Fruit fly (Drosophila melanogaster) whole organism, prepupa: ENCODE results near the gene Nepl18.
A peak's percentile ranks its signal among the peaks of the same experiment; 100 is the strongest.

Experiments
- CG10669 ChIP-seq: fragments of 200-800 bp; sonication (Bioruptor generic); optimal IDR thresholded peaks from 3 replicates; lab custom pipeline; 2018; ENCODE audit warnings: missing biosample characterization, mild to moderate bottlenecking, missing genetic modification characterization, moderate library complexity
- CG11762 ChIP-seq: fragments of 200-800 bp; sonication (Bioruptor generic); optimal IDR thresholded peaks from 3 replicates; lab custom pipeline; 2016; ENCODE audit warnings: missing biosample characterization, missing genetic modification characterization; ENCODE audit not compliant: insufficient read depth
- CG15336 ChIP-seq: fragments of 200-800 bp; sonication (Bioruptor generic); IDR thresholded peaks from 2 replicates; pipeline ENCODE4 v1.3.6; 2022; ENCODE audit warnings: missing biosample characterization, missing genetic modification characterization
- CG1621 ChIP-seq: fragments of 200-800 bp; sonication (Bioruptor generic); optimal IDR thresholded peaks from 3 replicates; lab custom pipeline; 2018; ENCODE audit warnings: missing biosample characterization, mild to moderate bottlenecking, missing genetic modification characterization
- CG16779 ChIP-seq: fragments of 200-800 bp; sonication (Bioruptor generic); optimal IDR thresholded peaks from 3 replicates; lab custom pipeline; 2017; ENCODE audit warnings: missing biosample characterization, mild to moderate bottlenecking, missing genetic modification characterization
- CG31627 ChIP-seq: fragments of 200-800 bp; sonication (Bioruptor generic); optimal IDR thresholded peaks from 3 replicates; lab custom pipeline; 2016; ENCODE audit warnings: missing biosample characterization, missing genetic modification characterization
- CG3919 ChIP-seq: fragments of 200-800 bp; sonication (Bioruptor generic); optimal IDR thresholded peaks from 3 replicates; lab custom pipeline; 2016; ENCODE audit warnings: missing biosample characterization, missing genetic modification characterization
- CG4318 ChIP-seq: fragments of 200-800 bp; sonication (Bioruptor generic); optimal IDR thresholded peaks from 3 replicates; lab custom pipeline; 2017; ENCODE audit warnings: missing biosample characterization, mild to moderate bottlenecking, missing genetic modification characterization
- CG6163 ChIP-seq: fragments of 200-800 bp; sonication (Bioruptor generic); IDR thresholded peaks from 3 replicates; pipeline ENCODE4 v1.3.6; 2022; ENCODE audit warnings: missing biosample characterization, missing genetic modification characterization
- CG6792 ChIP-seq: fragments of 200-800 bp; sonication (Bioruptor generic); optimal IDR thresholded peaks from 3 replicates; lab custom pipeline; 2016; ENCODE audit warnings: missing biosample characterization, missing genetic modification characterization
- CG6854 ChIP-seq: fragments of 200-800 bp; sonication (Bioruptor generic); optimal IDR thresholded peaks from 2 replicates; lab custom pipeline; 2017; ENCODE audit warnings: missing biosample characterization, mild to moderate bottlenecking, missing genetic modification characterization
- CG7368 ChIP-seq: fragments of 200-800 bp; sonication (Bioruptor generic); optimal IDR thresholded peaks from 3 replicates; lab custom pipeline; 2016; ENCODE audit warnings: missing biosample characterization, missing genetic modification characterization
- CG8119 ChIP-seq: fragments of 200-800 bp; sonication (Bioruptor generic); IDR thresholded peaks from 3 replicates; pipeline ENCODE4 v1.3.6; 2022; ENCODE audit warnings: missing biosample characterization, missing genetic modification characterization
- CG9139 ChIP-seq: fragments of 200-800 bp; sonication (Bioruptor generic); optimal IDR thresholded peaks from 3 replicates; lab custom pipeline; 2017; ENCODE audit warnings: missing biosample characterization, mild to moderate bottlenecking, missing genetic modification characterization
- Eip75B ChIP-seq: fragments of 200-800 bp; sonication (Bioruptor generic); optimal IDR thresholded peaks from 3 replicates; lab custom pipeline; 2016; ENCODE audit warnings: missing biosample characterization, missing genetic modification characterization
- Eip78C ChIP-seq: fragments of 200-800 bp; sonication (Bioruptor generic); peaks from one replicate; lab custom pipeline; 2016; ENCODE audit warnings: missing biosample characterization, missing genetic modification characterization
- Eip93F ChIP-seq: fragments of 200-800 bp; sonication (Bioruptor generic); optimal IDR thresholded peaks from 2 replicates; lab custom pipeline; 2016; ENCODE audit warnings: missing biosample characterization, mild to moderate bottlenecking, missing genetic modification characterization
- Hr38 ChIP-seq: sonication (Bioruptor generic); optimal IDR thresholded peaks from 2 replicates; lab custom pipeline; 2016; ENCODE audit warnings: missing biosample characterization, missing genetic modification characterization
- Hr39 ChIP-seq: fragments of 200-800 bp; sonication (Bioruptor generic); optimal IDR thresholded peaks from 2 replicates; lab custom pipeline; 2016; ENCODE audit warnings: missing biosample characterization, missing genetic modification characterization
- Lpt ChIP-seq: fragments of 200-800 bp; sonication (Bioruptor generic); optimal IDR thresholded peaks from 3 replicates; lab custom pipeline; 2016; ENCODE audit warnings: missing biosample characterization, missing genetic modification characterization
- Sox102F ChIP-seq: fragments of 200-800 bp; sonication (Bioruptor generic); optimal IDR thresholded peaks from 2 replicates; lab custom pipeline; 2016; ENCODE audit warnings: missing biosample characterization, mild to moderate bottlenecking, missing genetic modification characterization
- Sox14 ChIP-seq: fragments of 200-800 bp; sonication (Bioruptor generic); optimal IDR thresholded peaks from 3 replicates; lab custom pipeline; 2016; ENCODE audit warnings: missing biosample characterization, missing genetic modification characterization
- acj6 ChIP-seq: fragments of 200-800 bp; sonication (Bioruptor generic); optimal IDR thresholded peaks from 3 replicates; lab custom pipeline; 2016; ENCODE audit warnings: missing biosample characterization, missing genetic modification characterization
- cyc ChIP-seq: fragments of 200-800 bp; sonication (Bioruptor generic); optimal IDR thresholded peaks from 3 replicates; lab custom pipeline; 2016; ENCODE audit warnings: missing biosample characterization, missing genetic modification characterization
- dsx ChIP-seq: fragments of 200-800 bp; optimal IDR thresholded peaks from 3 replicates; lab custom pipeline; 2019; ENCODE audit warnings: missing biosample characterization, mild to moderate bottlenecking, missing genetic modification characterization, moderate library complexity; ENCODE audit not compliant: poor library complexity, severe bottlenecking
- eg ChIP-seq: fragments of 200-800 bp; sonication (Bioruptor generic); IDR thresholded peaks from 3 replicates; pipeline ENCODE4 v1.3.6; 2022; ENCODE audit warnings: missing biosample characterization, missing genetic modification characterization
- fd59A ChIP-seq: fragments of 200-800 bp; sonication (Bioruptor generic); optimal IDR thresholded peaks from 2 replicates; lab custom pipeline; 2017; ENCODE audit warnings: missing biosample characterization, mild to moderate bottlenecking, missing genetic modification characterization, missing genetic modification reagents
- fd85E ChIP-seq: fragments of 200-800 bp; sonication (Bioruptor generic); optimal IDR thresholded peaks from 3 replicates; lab custom pipeline; 2016; ENCODE audit warnings: missing biosample characterization, missing genetic modification characterization
- fkh ChIP-seq: fragments of 200-800 bp; sonication (Bioruptor generic); optimal IDR thresholded peaks from 3 replicates; lab custom pipeline; 2017; ENCODE audit warnings: missing biosample characterization, mild to moderate bottlenecking, missing genetic modification characterization, moderate library complexity
- lz ChIP-seq: fragments of 200-800 bp; sonication (Bioruptor generic); optimal IDR thresholded peaks from 3 replicates; lab custom pipeline; 2016; ENCODE audit warnings: missing biosample characterization, missing genetic modification characterization
- salr ChIP-seq, 2 experiments: fragments of 200-800 bp; sonication (Bioruptor generic); optimal IDR thresholded peaks; 3 replicates each; lab custom pipeline; 2016 to 2018; ENCODE audit warnings: missing biosample characterization in 2 of 2, missing genetic modification characterization in 2 of 2, mild to moderate bottlenecking in 1 of 2
- spab ChIP-seq: fragments of 200-800 bp; sonication (Bioruptor generic); optimal IDR thresholded peaks from 2 replicates; lab custom pipeline; 2017; ENCODE audit warnings: missing biosample characterization, mild to moderate bottlenecking, missing genetic modification characterization, missing genetic modification reagents
- ss ChIP-seq, 2 experiments: fragments of 200-800 bp; sonication (Bioruptor generic); optimal IDR thresholded peaks; 2 replicates in 1 of 2; 3 replicates in 1 of 2; lab custom pipeline; 2017 to 2018; ENCODE audit warnings: mild to moderate bottlenecking in 2 of 2, missing biosample characterization in 2 of 2, missing genetic modification characterization in 2 of 2, moderate library complexity in 1 of 2
- svp ChIP-seq: fragments of 200-800 bp; sonication (Bioruptor generic); peaks from one replicate; lab custom pipeline; 2016; ENCODE audit warnings: missing biosample characterization, missing genetic modification characterization
- topi ChIP-seq: fragments of 200-800 bp; sonication (Bioruptor generic); optimal IDR thresholded peaks from 3 replicates; lab custom pipeline; 2016; ENCODE audit warnings: missing biosample characterization, missing genetic modification characterization
- vri ChIP-seq: fragments of 200-800 bp; sonication (Bioruptor generic); optimal IDR thresholded peaks from 3 replicates; lab custom pipeline; 2016; ENCODE audit warnings: missing biosample characterization, mild to moderate bottlenecking, missing genetic modification characterization

The Nepl18 gene

dm6 chr3R:28859058-28859526 lies 16.3 kb upstream of the Nepl18 start, which contains the start of gene Inx3 (continued):
- TF ChIP-seq CG6854 (GFP tag; lab: Kevin White, UChicago) (peak; percentile 57), svp (GFP tag; lab: Kevin White, UChicago) (peak; percentile 80), CG6792 (GFP tag; lab: Kevin White, UChicago) (no peak), eg (GFP tag; lab: Robert Waterston, UW) (peak; percentile 66; the same call in 1 of the 3 replicates), vri (GFP tag; lab: Kevin White, UChicago) (no peak), Hr39 (GFP tag; lab: Kevin White, UChicago) (no peak), Sox14 (GFP tag; lab: Kevin White, UChicago) (no peak), CG11762 (no peak), acj6 (GFP tag; lab: Kevin White, UChicago) (no peak), ss (GFP tag; optimal IDR thresholded peaks at IDR 0.05; lab: Kevin White, UChicago) (peak in 1 of 2 experiments; percentile 47), lz (GFP tag; lab: Kevin White, UChicago) (peak; percentile 6), fd59A (no peak), CG1621 (tag; lab: Kevin White, UChicago) (peak; percentile 74), CG10669 (no peak), salr (GFP tag; optimal IDR thresholded peaks at IDR 0.05; lab: Kevin White, UChicago) (no peak), fkh (peak; percentile 30), CG31627 (GFP tag; lab: Kevin White, UChicago) (no peak), Eip75B (GFP tag; lab: Kevin White, UChicago) (no peak), cyc (no peak)

dm6 chr3R:28860582-28860981 lies 14.8 kb upstream of the Nepl18 start:
- TF ChIP-seq CG7368 (no peak), topi (GFP tag; lab: Kevin White, UChicago) (no peak), fkh (peak; percentile 46), dsx (GFP tag; lab: Kevin White, UChicago) (peak; percentile 12), CG6854 (GFP tag; lab: Kevin White, UChicago) (no peak)
- TF ChIP-seq, all 60 proteins: peak for 2

- TF ChIP-seq spab (no peak), CG16779 (tag; lab: Kevin White, UChicago) (peak; percentile 38), ss (GFP tag; optimal IDR thresholded peaks at IDR 0.05; lab: Kevin White, UChicago) (peak in 1 of 2 experiments; percentile 16), dsx (GFP tag; lab: Kevin White, UChicago) (peak; percentile 26), Eip93F (GFP tag; lab: Kevin White, UChicago) (no peak), CG1621 (tag; lab: Kevin White, UChicago) (peak; percentile 82), svp (GFP tag; lab: Kevin White, UChicago) (peak; percentile 20), CG6163 (GFP tag; lab: Robert Waterston, UW) (0 out of 3 replicates have a peak, but pooled peaks have one; percentile 14), Hr39 (GFP tag; lab: Kevin White, UChicago) (no peak), CG4318 (GFP tag; lab: Kevin White, UChicago) (no peak), CG15336 (peak; percentile 44; the same call in 1 of the 2 replicates), CG9139 (GFP tag; lab: Kevin White, UChicago) (peak; percentile 41), CG3919 (GFP tag; lab: Kevin White, UChicago) (peak; percentile 14), CG8119 (GFP tag; lab: Robert Waterston, UW) (no peak), cyc (no peak), fd85E (GFP tag; lab: Kevin White, UChicago) (peak; percentile 51), Hr38 (GFP tag; lab: Kevin White, UChicago) (no peak), Lpt (GFP tag; lab: Kevin White, UChicago) (peak; percentile 30), Sox102F (GFP tag; lab: Kevin White, UChicago) (peak; percentile 2), Eip78C (GFP tag; lab: Kevin White, UChicago) (peak; percentile 59)
Observed at dm6 chr3R:28861309-28862157, 13.9 kb upstream of the Nepl18 start.
